Worm (Caenorhabditis elegans): ENCODE data around the gene sre-32.

sre-32 gene

DNA sequence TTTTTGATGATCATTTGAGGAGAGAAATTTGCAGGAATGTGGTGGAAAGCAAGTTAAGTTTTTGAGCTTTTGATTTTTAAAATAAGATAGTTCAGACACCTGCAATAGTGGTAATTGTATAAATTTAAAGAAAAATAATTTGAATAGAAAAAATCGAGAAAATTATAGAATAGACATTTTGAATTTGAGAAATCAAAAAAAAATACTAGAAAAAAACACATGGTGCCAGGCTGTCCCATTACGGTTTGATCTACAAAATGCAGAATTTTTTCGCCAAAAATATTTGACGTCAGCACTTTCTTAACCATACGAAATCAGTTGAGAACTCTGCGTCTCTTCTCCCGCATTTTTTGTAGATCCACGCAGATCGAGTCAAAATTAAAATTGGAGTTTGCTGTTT, 39.0 kb downstream of the sre-32 start, which contains the start of gene sre-27:
TSS of gene sre-27 (minus strand) at position 101 of the 400 bp plus-strand sequence.
- no peak for TF ChIP-seq pqm-1 (tag; optimal IDR thresholded peaks at IDR 0.05)
- no peak for TF ChIP-seq aha-1 (tag; optimal IDR thresholded peaks at IDR 0.05)
- TF ChIP-seq elt-2 (tag; optimal IDR thresholded peaks at IDR 0.05) = no peak
- TF ChIP-seq nhr-71 (tag; optimal IDR thresholded peaks at IDR 0.05) = no peak
- no peak for TF ChIP-seq nhr-85 (tag)
- no peak for TF ChIP-seq nhr-47 (tag; optimal IDR thresholded peaks at IDR 0.05)
- no peak for TF ChIP-seq sox-4 (tag; optimal IDR thresholded peaks at IDR 0.05)
- no peak for TF ChIP-seq lin-14 (GFP tag; optimal IDR thresholded peaks at IDR 0.05)
- no peak for TF ChIP-seq grh-1 (GFP tag; IDR thresholded peaks at IDR 0.05)
- no peak for TF ChIP-seq ceh-88 (GFP tag; IDR thresholded peaks at IDR 0.05)
- no peak for TF ChIP-seq unc-62 (GFP tag; optimal IDR thresholded peaks at IDR 0.05)
- no peak for TF ChIP-seq ceh-82 (tag; optimal IDR thresholded peaks at IDR 0.05)
- no peak for TF ChIP-seq tlp-1 (tag; optimal IDR thresholded peaks at IDR 0.05)
- TF ChIP-seq lin-13 (GFP tag; optimal IDR thresholded peaks at IDR 0.05) = no peak
- no peak for TF ChIP-seq aly-2 (tag; optimal IDR thresholded peaks at IDR 0.05)
- TF ChIP-seq ceh-90 (tag; optimal IDR thresholded peaks at IDR 0.05) = no peak
- no peak for TF ChIP-seq fkh-4 (tag; optimal IDR thresholded peaks at IDR 0.05; ENCODE audit: borderline replicate concordance)
- TF ChIP-seq lin-35 (GFP tag; optimal IDR thresholded peaks at IDR 0.05) = no peak

ce11 chrII:12414805-12415204, 41.7 kb downstream of the sre-32 start, which contains the start of gene Y57A10C.11:
Gene Y57A10C.11 (minus strand): TSS chrII:12414905.
- no peak for TF ChIP-seq tlp-1 (tag; optimal IDR thresholded peaks at IDR 0.05)
- no peak for TF ChIP-seq lin-35 (GFP tag; optimal IDR thresholded peaks at IDR 0.05)
- TF ChIP-seq lin-39 (tag; optimal IDR thresholded peaks at IDR 0.05) = no peak
- TF ChIP-seq ztf-4 (tag; optimal IDR thresholded peaks at IDR 0.05) = no peak
- no peak for TF ChIP-seq unc-30 (tag; optimal IDR thresholded peaks at IDR 0.05)
- TF ChIP-seq nhr-19 (GFP tag; conservative IDR thresholded peaks at IDR 0.05) = no peak
- TF ChIP-seq zip-4 (GFP tag; optimal IDR thresholded peaks at IDR 0.05) = no peak
- TF ChIP-seq swsn-7 (tag; optimal IDR thresholded peaks at IDR 0.05) = no peak
- no peak for TF ChIP-seq rnt-1 (tag; optimal IDR thresholded peaks at IDR 0.05)
- TF ChIP-seq aha-1 (tag; optimal IDR thresholded peaks at IDR 0.05) = no peak
- no peak for TF ChIP-seq unc-86 (tag; optimal IDR thresholded peaks at IDR 0.05)
- no peak for TF ChIP-seq efl-1 (optimal IDR thresholded peaks at IDR 0.05)
- TF ChIP-seq efl-1 (GFP tag; optimal IDR thresholded peaks at IDR 0.05 in 1 of 2) = no peak
- TF ChIP-seq ceh-90 (tag; optimal IDR thresholded peaks at IDR 0.05) = no peak
- no peak for TF ChIP-seq lin-15B (tag; optimal IDR thresholded peaks at IDR 0.05)
- no peak for TF ChIP-seq skn-1 (tag; optimal IDR thresholded peaks at IDR 0.05)
- no peak for TF ChIP-seq nhr-84 (tag; optimal IDR thresholded peaks at IDR 0.05)
- TF ChIP-seq nhr-28 (tag; optimal IDR thresholded peaks at IDR 0.05) = no peak
- no peak for TF ChIP-seq sox-4 (tag; optimal IDR thresholded peaks at IDR 0.05)
- TF ChIP-seq dpl-1 (GFP tag; optimal IDR thresholded peaks at IDR 0.05) = no peak
- no peak for TF ChIP-seq xbp-1 (tag; optimal IDR thresholded peaks at IDR 0.05)

- TF ChIP-seq egl-13 (tag; optimal IDR thresholded peaks at IDR 0.05) (no peak), C04F5.9 (tag; optimal IDR thresholded peaks at IDR 0.05) (no peak), ama-1 (optimal IDR thresholded peaks at IDR 0.05) (no peak), ces-1 (GFP tag; optimal IDR thresholded peaks at IDR 0.05) (no peak), nhr-11 (tag; optimal IDR thresholded peaks at IDR 0.05) (no peak), unc-62 (GFP tag; optimal IDR thresholded peaks at IDR 0.05) (no peak)
Measured at ce11 chrII:12412417-12412816, 44.1 kb downstream of the sre-32 start, which contains the start of gene Y57A10C.1. Gene Y57A10C.1 (minus strand): TSS chrII:12412517.

DNA sequence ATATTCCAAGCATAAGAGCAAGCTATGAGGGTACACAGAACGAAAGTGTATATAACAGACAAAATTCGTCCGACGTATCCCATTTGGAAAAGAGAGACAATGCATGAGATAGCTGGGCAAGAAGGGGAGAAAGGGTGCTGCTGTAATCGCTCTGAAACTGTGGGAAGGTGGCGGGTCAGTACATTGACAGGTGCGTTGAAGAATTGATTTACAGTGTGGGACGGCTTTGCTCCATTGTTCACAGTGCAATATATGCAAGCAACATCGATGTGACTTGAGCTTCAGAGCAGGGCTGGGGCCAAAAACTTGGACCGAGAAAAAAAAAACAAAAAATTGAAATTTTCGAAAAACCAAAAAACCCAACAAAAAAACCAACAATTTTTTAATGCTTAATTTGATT, 46.4 kb downstream of the sre-32 start, which contains the start of gene F57G9.3:
TSS of gene F57G9.3 (minus strand) at position 101 of the 400 bp plus-strand sequence.
- TF ChIP-seq dsc-1 (tag; optimal IDR thresholded peaks at IDR 0.05) (no peak), ets-5 (GFP tag; IDR thresholded peaks at IDR 0.05) (no peak), nhr-12 (tag; optimal IDR thresholded peaks at IDR 0.05) (no peak), zag-1 (tag; optimal IDR thresholded peaks at IDR 0.05) (no peak), ztf-11 (tag; optimal IDR thresholded peaks at IDR 0.05) (no peak), ztf-4 (tag; optimal IDR thresholded peaks at IDR 0.05) (no peak), fkh-4 (tag; optimal IDR thresholded peaks at IDR 0.05; ENCODE audit: borderline replicate concordance) (no peak), nhr-47 (tag; optimal IDR thresholded peaks at IDR 0.05) (no peak), snu-23 (GFP tag; optimal IDR thresholded peaks at IDR 0.05) (no peak), ama-1 (optimal IDR thresholded peaks at IDR 0.05) (no peak), snpc-4 (tag; optimal IDR thresholded peaks at IDR 0.05) (no peak), F16B12.6 (tag; optimal IDR thresholded peaks at IDR 0.05) (no peak), rnt-1 (tag; optimal IDR thresholded peaks at IDR 0.05) (no peak), ces-1 (GFP tag; optimal IDR thresholded peaks at IDR 0.05) (no peak), irx-1 (tag; optimal IDR thresholded peaks at IDR 0.05) (no peak), zip-4 (GFP tag; optimal IDR thresholded peaks at IDR 0.05) (no peak)
